Fruit fly (Drosophila melanogaster) whole organism, embryonic: ENCODE results near the gene Tim9b.
A peak's percentile ranks its signal among the peaks of the same experiment; 100 is the strongest.

ENCODE experiments used
- CG10147 ChIP-seq: fragments of 200-800 bp; sonication (Bioruptor generic); optimal IDR thresholded peaks from 2 replicates; lab custom pipeline; 2019; ENCODE audit warnings: missing biosample characterization, mild to moderate bottlenecking, missing genetic modification characterization, moderate library complexity
- CG10321 ChIP-seq: fragments of 200-800 bp; sonication (Bioruptor generic); IDR thresholded peaks from 2 replicates; pipeline ENCODE4 v1.3.6; 2022; ENCODE audit warnings: missing biosample characterization, missing genetic modification characterization
- CG11504 ChIP-seq: fragments of 200-800 bp; sonication (Bioruptor generic); optimal IDR thresholded peaks from 3 replicates; lab custom pipeline; 2019; ENCODE audit warnings: missing biosample characterization, mild to moderate bottlenecking, missing genetic modification characterization, moderate library complexity
- CG11696 ChIP-seq: fragments of 200-800 bp; sonication (Bioruptor generic); IDR thresholded peaks from 2 replicates; pipeline ENCODE4 v1.3.6; 2022; ENCODE audit warnings: missing biosample characterization, missing genetic modification characterization
- CG12155 ChIP-seq: fragments of 200-800 bp; sonication (Bioruptor generic); optimal IDR thresholded peaks from 3 replicates; lab custom pipeline; 2016; ENCODE audit warnings: missing biosample characterization, missing genetic modification characterization
- CG12391 ChIP-seq: fragments of 200-800 bp; sonication (Bioruptor generic); optimal IDR thresholded peaks from 3 replicates; lab custom pipeline; 2018; ENCODE audit warnings: missing biosample characterization, mild to moderate bottlenecking, missing genetic modification characterization, moderate library complexity
- CG14441 ChIP-seq: fragments of 200-800 bp; sonication (Bioruptor generic); IDR thresholded peaks from 2 replicates; pipeline ENCODE4 v1.3.6; 2022; ENCODE audit warnings: missing biosample characterization, missing genetic modification characterization
- CG14710 ChIP-seq: fragments of 200-800 bp; sonication (Bioruptor generic); optimal IDR thresholded peaks from 3 replicates; lab custom pipeline; 2019; ENCODE audit warnings: missing biosample characterization, mild to moderate bottlenecking, missing genetic modification characterization, moderate library complexity
- CG14965 ChIP-seq: fragments of 200-800 bp; sonication (Bioruptor generic); optimal IDR thresholded peaks from 2 replicates; lab custom pipeline; 2016; ENCODE audit warnings: missing biosample characterization, missing genetic modification characterization, borderline replicate concordance
- CG17328 ChIP-seq: fragments of 200-800 bp; sonication (Bioruptor generic); IDR thresholded peaks from 2 replicates; pipeline ENCODE4 v1.3.6; 2022; ENCODE audit warnings: missing biosample characterization, missing genetic modification characterization
- CG17385 ChIP-seq: fragments of 200-800 bp; sonication (Bioruptor generic); optimal IDR thresholded peaks from 3 replicates; lab custom pipeline; 2018; ENCODE audit warnings: missing biosample characterization, mild to moderate bottlenecking, missing genetic modification characterization
- CG17829 ChIP-seq: fragments of 200-800 bp; optimal IDR thresholded peaks from 2 replicates; lab custom pipeline; 2019; ENCODE audit warnings: missing biosample characterization, mild to moderate bottlenecking, missing genetic modification characterization, moderate library complexity
- CG1832 ChIP-seq: fragments of 200-800 bp; sonication (Bioruptor generic); optimal IDR thresholded peaks from 2 replicates; lab custom pipeline; 2017; ENCODE audit warnings: missing biosample characterization, mild to moderate bottlenecking, missing genetic modification characterization, inconsistent platforms
- CG30403 ChIP-seq: fragments of 200-800 bp; sonication (Bioruptor generic); optimal IDR thresholded peaks from 3 replicates; lab custom pipeline; 2016; ENCODE audit warnings: missing biosample characterization, missing genetic modification characterization
- CG5953 ChIP-seq: fragments of 200-800 bp; sonication (Bioruptor generic); IDR thresholded peaks from 2 replicates; pipeline ENCODE4 v1.3.6; 2022; ENCODE audit warnings: missing biosample characterization, missing genetic modification characterization
- CG6689 ChIP-seq: fragments of 200-800 bp; sonication (Bioruptor generic); IDR thresholded peaks from 2 replicates; pipeline ENCODE4 v1.3.6; 2022; ENCODE audit warnings: missing biosample characterization, missing genetic modification characterization
- CG6765 ChIP-seq: fragments of 200-800 bp; sonication (Bioruptor generic); optimal IDR thresholded peaks from 3 replicates; lab custom pipeline; 2017; ENCODE audit warnings: missing biosample characterization, mild to moderate bottlenecking, missing genetic modification characterization
- CG6854 ChIP-seq: fragments of 200-800 bp; sonication (Bioruptor generic); optimal IDR thresholded peaks from 3 replicates; lab custom pipeline; 2017; ENCODE audit warnings: missing biosample characterization, mild to moderate bottlenecking, missing genetic modification characterization
- CG7271 ChIP-seq: fragments of 200-800 bp; sonication (Bioruptor generic); optimal IDR thresholded peaks from 2 replicates; lab custom pipeline; 2018; ENCODE audit warnings: missing biosample characterization, mild to moderate bottlenecking, missing genetic modification characterization, moderate library complexity
- CG7839 ChIP-seq: fragments of 200-800 bp; sonication (Bioruptor generic); optimal IDR thresholded peaks from 3 replicates; lab custom pipeline; 2018; ENCODE audit warnings: missing biosample characterization, mild to moderate bottlenecking, missing genetic modification characterization, moderate library complexity
- D ChIP-seq, 2 experiments: fragments of 200-800 bp in 1 of 2; fragments of >200 bp in 1 of 2; sonication (Bioruptor generic) in 1 of 2; optimal IDR thresholded peaks; 2 replicates in 1 of 2; 3 replicates in 1 of 2; lab custom pipeline; 2017; ENCODE audit warnings: mild to moderate bottlenecking in 1 of 2, missing biosample characterization in 1 of 2, missing genetic modification characterization in 1 of 2, missing genetic modification reagents in 1 of 2
- Dad ChIP-seq: fragments of 200-800 bp; sonication (Bioruptor generic); optimal IDR thresholded peaks from 3 replicates; lab custom pipeline; 2016; ENCODE audit warnings: missing biosample characterization, missing genetic modification characterization
- HLH4C ChIP-seq: fragments of 200-800 bp; sonication (Bioruptor generic); IDR thresholded peaks from 3 replicates; pipeline ENCODE4 v1.3.6; 2022; ENCODE audit warnings: missing biosample characterization, missing genetic modification characterization; ENCODE audit not compliant: partially characterized antibody
- Hey ChIP-seq: fragments of 200-800 bp; sonication (Bioruptor generic); optimal IDR thresholded peaks from 3 replicates; lab custom pipeline; 2018; ENCODE audit warnings: missing biosample characterization, mild to moderate bottlenecking, missing genetic modification characterization
- Hr51 ChIP-seq, 2 experiments: fragments of 200-800 bp; sonication (Bioruptor generic); optimal IDR thresholded peaks; 2 replicates in 1 of 2; 3 replicates in 1 of 2; lab custom pipeline; 2016 to 2018; ENCODE audit warnings: missing biosample characterization in 2 of 2, missing genetic modification characterization in 2 of 2, mild to moderate bottlenecking in 1 of 2, moderate library complexity in 1 of 2
- Med ChIP-seq: fragments of 200-800 bp; sonication (Bioruptor generic); peaks from one replicate; lab custom pipeline; 2016; ENCODE audit warnings: missing biosample characterization, missing genetic modification characterization, mild to moderate bottlenecking, inconsistent platforms, moderate library complexity
- Neu2 ChIP-seq: fragments of 200-800 bp; sonication (Bioruptor generic); optimal IDR thresholded peaks from 3 replicates; lab custom pipeline; 2016; ENCODE audit warnings: missing biosample characterization, missing genetic modification characterization, borderline replicate concordance
- Poxn ChIP-seq: fragments of 200-800 bp; sonication (Bioruptor generic); IDR thresholded peaks from 2 replicates; pipeline ENCODE4 v1.3.6; 2022; ENCODE audit warnings: missing biosample characterization, missing genetic modification characterization
- Six4 ChIP-seq: fragments of 200-800 bp; sonication (Bioruptor generic); optimal IDR thresholded peaks from 2 replicates; lab custom pipeline; 2016; ENCODE audit warnings: missing biosample characterization, missing genetic modification characterization
- Xrp1 ChIP-seq: fragments of 200-800 bp; sonication (Bioruptor generic); IDR thresholded peaks from 2 replicates; pipeline ENCODE4 v1.3.6; 2022; ENCODE audit warnings: missing biosample characterization, missing genetic modification characterization
- bbx ChIP-seq: fragments of 200-800 bp; sonication (Bioruptor generic); IDR thresholded peaks from 2 replicates; pipeline ENCODE4 v1.3.6; 2022; ENCODE audit warnings: missing biosample characterization, missing genetic modification characterization; ENCODE audit not compliant: partially characterized antibody
- crc ChIP-seq: fragments of 200-800 bp; sonication (Bioruptor generic); optimal IDR thresholded peaks from 2 replicates; lab custom pipeline; 2016; ENCODE audit warnings: missing biosample characterization, missing genetic modification characterization
- crp ChIP-seq, 2 experiments: fragments of 200-800 bp; sonication (Bioruptor generic); optimal IDR thresholded peaks; 2 replicates in 1 of 2; 3 replicates in 1 of 2; lab custom pipeline; 2017; ENCODE audit warnings: missing biosample characterization in 2 of 2, missing genetic modification characterization in 2 of 2, mild to moderate bottlenecking in 1 of 2, moderate library complexity in 1 of 2
- da ChIP-seq: fragments of 200-800 bp; sonication (Bioruptor generic); optimal IDR thresholded peaks from 2 replicates; lab custom pipeline; 2016; ENCODE audit warnings: missing biosample characterization, missing genetic modification characterization
- dpn ChIP-seq, 2 experiments: fragments of 200-800 bp; sonication (Bioruptor generic); optimal IDR thresholded peaks; 3 replicates each; lab custom pipeline; 2016; ENCODE audit warnings: missing biosample characterization in 2 of 2, missing genetic modification characterization in 2 of 2
- ewg ChIP-seq: fragments of 200-800 bp; sonication (Bioruptor generic); optimal IDR thresholded peaks from 3 replicates; lab custom pipeline; 2017; ENCODE audit warnings: mild to moderate bottlenecking, missing biosample characterization, missing genetic modification reagents, missing genetic modification characterization
- eyg ChIP-seq: fragments of 200-800 bp; sonication (Bioruptor generic); optimal IDR thresholded peaks from 3 replicates; lab custom pipeline; 2016; ENCODE audit warnings: missing biosample characterization, missing genetic modification characterization
- ftz-f1 ChIP-seq: fragments of 200-800 bp; sonication (Bioruptor generic); optimal IDR thresholded peaks from 2 replicates; lab custom pipeline; 2016; ENCODE audit warnings: missing biosample characterization, missing genetic modification characterization
- grau ChIP-seq: fragments of 200-800 bp; optimal IDR thresholded peaks from 3 replicates; lab custom pipeline; 2019; ENCODE audit warnings: missing biosample characterization, mild to moderate bottlenecking, missing genetic modification characterization, moderate library complexity
- gro ChIP-seq: fragments of 200-800 bp; sonication (Bioruptor generic); optimal IDR thresholded peaks from 2 replicates; lab custom pipeline; 2016; ENCODE audit warnings: missing biosample characterization, missing genetic modification characterization
- lola ChIP-seq, 3 experiments: fragments of >200 bp in 2 of 3; fragments of 200-800 bp in 1 of 3; sonication (Bioruptor generic) in 1 of 3; optimal IDR thresholded peaks; 2 replicates each; lab custom pipeline; 2017 to 2019; ENCODE audit warnings: missing biosample characterization in 3 of 3, missing genetic modification characterization in 3 of 3, mild to moderate bottlenecking in 1 of 3, moderate library complexity in 1 of 3
- luna ChIP-seq: fragments of 200-800 bp; sonication (Bioruptor generic); optimal IDR thresholded peaks from 2 replicates; lab custom pipeline; 2016; ENCODE audit warnings: missing biosample characterization, missing genetic modification characterization
- nom ChIP-seq: fragments of 200-800 bp; sonication (Bioruptor generic); optimal IDR thresholded peaks from 2 replicates; lab custom pipeline; 2017; ENCODE audit warnings: missing biosample characterization, missing genetic modification characterization, mild to moderate bottlenecking, moderate library complexity, missing genetic modification reagents
- pb ChIP-seq: fragments of 200-800 bp; sonication (Bioruptor generic); optimal IDR thresholded peaks from 3 replicates; lab custom pipeline; 2016; ENCODE audit warnings: missing biosample characterization, missing genetic modification characterization
- sd ChIP-seq: fragments of 200-800 bp; sonication (Bioruptor generic); optimal IDR thresholded peaks from 3 replicates; lab custom pipeline; 2018; ENCODE audit warnings: missing biosample characterization, mild to moderate bottlenecking, missing genetic modification characterization, moderate library complexity
- sisA ChIP-seq: fragments of 200-800 bp; sonication (Bioruptor generic); IDR thresholded peaks from 2 replicates; pipeline ENCODE4 v1.3.6; 2022; ENCODE audit warnings: missing biosample characterization, missing genetic modification characterization
- sqz ChIP-seq: fragments of 200-800 bp; sonication (Bioruptor generic); optimal IDR thresholded peaks from 3 replicates; lab custom pipeline; 2018; ENCODE audit warnings: missing biosample characterization, mild to moderate bottlenecking, missing genetic modification characterization
- tgo ChIP-seq: fragments of 200-800 bp; sonication (Bioruptor generic); IDR thresholded peaks from 3 replicates; pipeline ENCODE4 v1.3.6; 2022; ENCODE audit warnings: missing biosample characterization, missing genetic modification characterization
- unc-4 ChIP-seq: fragments of 200-800 bp; sonication (Bioruptor generic); IDR thresholded peaks from 2 replicates; pipeline ENCODE4 v1.3.6; 2022; ENCODE audit warnings: missing biosample characterization, missing genetic modification characterization; ENCODE audit not compliant: partially characterized antibody
- zfh1 ChIP-seq: fragments of 200-800 bp; sonication (Bioruptor generic); IDR thresholded peaks from 3 replicates; pipeline ENCODE4 v1.3.6; 2022; ENCODE audit warnings: missing biosample characterization, missing genetic modification characterization

The Tim9b gene

dm6 chrX:19631365-19631832 lies 13.1 kb upstream of the Tim9b start (continued):
- no peak for TF ChIP-seq Med (GFP tag; lab: Kevin White, UChicago)
- TF ChIP-seq ewg (GFP tag; lab: Kevin White, UChicago): peak; percentile 47
- TF ChIP-seq luna: no peak
- TF ChIP-seq grau (tag; lab: Kevin White, UChicago): no peak
- no peak for TF ChIP-seq sqz (GFP tag; lab: Kevin White, UChicago)
- TF ChIP-seq nom (GFP tag; lab: Kevin White, UChicago): peak; percentile 62
- no peak for TF ChIP-seq Dad (GFP tag; lab: Kevin White, UChicago)
- no peak for TF ChIP-seq sisA (GFP tag; lab: Robert Waterston, UW)
- TF ChIP-seq Xrp1 (GFP tag; lab: Robert Waterston, UW): no peak
- TF ChIP-seq Hr51 (GFP tag; optimal IDR thresholded peaks at IDR 0.05; lab: Kevin White, UChicago): no peak
- peak; percentile 29 for TF ChIP-seq CG17385 (GFP tag; lab: Kevin White, UChicago)
- TF ChIP-seq tgo (GFP tag; lab: Robert Waterston, UW): no peak
- TF ChIP-seq Six4 (GFP tag; lab: Kevin White, UChicago): no peak
- peak; percentile 25 for TF ChIP-seq ftz-f1 (GFP tag; lab: Kevin White, UChicago)
- no peak for TF ChIP-seq CG14710
- 0 out of 3 replicates have a peak, but pooled peaks have one; percentile 44 for TF ChIP-seq HLH4C (GFP tag; lab: Robert Waterston, UW)
- TF ChIP-seq CG12155 (GFP tag; lab: Kevin White, UChicago): peak; percentile 51
- no peak for TF ChIP-seq D (optimal IDR thresholded peaks at IDR 0.05; lab: Kevin White, UChicago)
- TF ChIP-seq D (GFP tag; optimal IDR thresholded peaks at IDR 0.05; lab: Kevin White, UChicago): no peak
- TF ChIP-seq CG14441: no peak
- peak; percentile 47 for TF ChIP-seq bbx (GFP tag; lab: Robert Waterston, UW)
- no peak for TF ChIP-seq CG17328 (GFP tag; lab: Robert Waterston, UW)
- no peak for TF ChIP-seq Hey
- TF ChIP-seq CG6854 (GFP tag; lab: Kevin White, UChicago): no peak
- no peak for TF ChIP-seq sd (tag; lab: Kevin White, UChicago)
- no peak for TF ChIP-seq CG17829
- TF ChIP-seq CG11696 (GFP tag; lab: Robert Waterston, UW): no peak
- TF ChIP-seq CG30403: no peak
- TF ChIP-seq CG1832 (GFP tag; lab: Kevin White, UChicago): no peak
- TF ChIP-seq CG7839 (tag; lab: Kevin White, UChicago): no peak
- TF ChIP-seq gro (GFP tag; lab: Kevin White, UChicago): no peak
- TF ChIP-seq zfh1 (GFP tag; lab: Robert Waterston, UW): no peak
- TF ChIP-seq CG10321 (GFP tag; lab: Robert Waterston, UW): no peak
- no peak for TF ChIP-seq da (GFP tag; lab: Kevin White, UChicago)
- TF ChIP-seq Poxn (GFP tag; lab: Robert Waterston, UW): no peak
- no peak for TF ChIP-seq CG5953 (GFP tag; lab: Robert Waterston, UW)
- no peak for TF ChIP-seq crc (GFP tag; lab: Kevin White, UChicago)
- TF ChIP-seq dpn (GFP tag; optimal IDR thresholded peaks at IDR 0.05; lab: Kevin White, UChicago): no peak
- no peak for TF ChIP-seq CG11504 (tag; lab: Kevin White, UChicago)
- TF ChIP-seq lola (GFP tag; optimal IDR thresholded peaks at IDR 0.05; lab: Kevin White, UChicago): no peak
- no peak for TF ChIP-seq pb
- TF ChIP-seq CG14965: no peak
- TF ChIP-seq crp (GFP tag; optimal IDR thresholded peaks at IDR 0.05; lab: Kevin White, UChicago): peak in 1 of 2 experiments; percentile 51
- TF ChIP-seq Neu2 (GFP tag; lab: Kevin White, UChicago): no peak
- TF ChIP-seq CG6765: no peak
- no peak for TF ChIP-seq CG7271 (tag; lab: Kevin White, UChicago)
- no peak for TF ChIP-seq CG12391
- TF ChIP-seq eyg (GFP tag; lab: Kevin White, UChicago): no peak
- TF ChIP-seq unc-4 (GFP tag; lab: Robert Waterston, UW): no peak
- no peak for TF ChIP-seq CG10147 (GFP tag; lab: Kevin White, UChicago)
- no peak for TF ChIP-seq CG6689 (GFP tag; lab: Robert Waterston, UW)
